Fruit fly (Drosophila melanogaster) whole organism, embryonic: ENCODE data around the gene CG13842.
A peak's percentile ranks its signal among the peaks of the same experiment; 100 is the strongest.

ENCODE experiments used
- Atf-2 ChIP-seq: fragments of 200-800 bp; sonication (Bioruptor generic); optimal IDR thresholded peaks from 2 replicates; lab custom pipeline; 2016; ENCODE audit warnings: missing biosample characterization, missing genetic modification characterization
- B-H2 ChIP-seq: fragments of 200-800 bp; sonication (Bioruptor generic); optimal IDR thresholded peaks from 2 replicates; lab custom pipeline; 2018; ENCODE audit warnings: missing biosample characterization, mild to moderate bottlenecking, missing genetic modification characterization
- BtbVII ChIP-seq: fragments of 200-800 bp; sonication (Bioruptor generic); optimal IDR thresholded peaks from 3 replicates; lab custom pipeline; 2017; ENCODE audit warnings: missing biosample characterization, mild to moderate bottlenecking, missing genetic modification characterization
- CG10654 ChIP-seq: fragments of 200-800 bp; sonication (Bioruptor generic); optimal IDR thresholded peaks from 2 replicates; lab custom pipeline; 2016; ENCODE audit warnings: missing biosample characterization, missing genetic modification characterization
- CG10979 ChIP-seq: fragments of 200-800 bp; sonication (Bioruptor generic); optimal IDR thresholded peaks from 2 replicates; lab custom pipeline; 2018; ENCODE audit warnings: missing biosample characterization, mild to moderate bottlenecking, missing genetic modification characterization, moderate library complexity
- CG13287 ChIP-seq: fragments of 200-800 bp; sonication (Bioruptor generic); IDR thresholded peaks from 2 replicates; pipeline ENCODE4 v1.3.6; 2022; ENCODE audit warnings: missing biosample characterization, missing genetic modification characterization; ENCODE audit not compliant: partially characterized antibody
- CG13296 ChIP-seq: fragments of 200-800 bp; sonication (Bioruptor generic); optimal IDR thresholded peaks from 3 replicates; lab custom pipeline; 2018; ENCODE audit warnings: missing biosample characterization, mild to moderate bottlenecking, missing genetic modification characterization
- CG1529 ChIP-seq: fragments of 200-800 bp; sonication (Bioruptor generic); optimal IDR thresholded peaks from 3 replicates; lab custom pipeline; 2018; ENCODE audit warnings: missing biosample characterization, missing genetic modification characterization
- CG31388 ChIP-seq: fragments of 200-800 bp; sonication (Bioruptor generic); optimal IDR thresholded peaks from 2 replicates; lab custom pipeline; 2016; ENCODE audit warnings: missing biosample characterization, missing genetic modification characterization
- CG4617 ChIP-seq: fragments of 200-800 bp; sonication (Bioruptor generic); optimal IDR thresholded peaks from 3 replicates; lab custom pipeline; 2016; ENCODE audit warnings: missing biosample characterization, missing genetic modification characterization, borderline replicate concordance
- CG8281 ChIP-seq: fragments of 200-800 bp; sonication (Bioruptor generic); optimal IDR thresholded peaks from 2 replicates; lab custom pipeline; 2018; ENCODE audit warnings: missing biosample characterization, mild to moderate bottlenecking, missing genetic modification characterization, moderate library complexity
- CG9215 ChIP-seq: fragments of 200-800 bp; sonication (Bioruptor generic); IDR thresholded peaks from 2 replicates; pipeline ENCODE4 v1.3.6; 2022; ENCODE audit warnings: missing biosample characterization, missing genetic modification characterization
- CG9609 ChIP-seq: fragments of 200-800 bp; sonication (Bioruptor generic); optimal IDR thresholded peaks from 3 replicates; lab custom pipeline; 2016; ENCODE audit warnings: missing biosample characterization, missing genetic modification characterization
- CG9817 ChIP-seq: fragments of 200-800 bp; sonication (Bioruptor generic); optimal IDR thresholded peaks from 2 replicates; lab custom pipeline; 2018; ENCODE audit warnings: missing biosample characterization, mild to moderate bottlenecking, missing genetic modification characterization, moderate library complexity
- CHES-1-like ChIP-seq: fragments of 200-800 bp; sonication (Bioruptor generic); optimal IDR thresholded peaks from 2 replicates; lab custom pipeline; 2016; ENCODE audit warnings: missing biosample characterization, missing genetic modification characterization
- D19A ChIP-seq: fragments of 200-800 bp; optimal IDR thresholded peaks from 3 replicates; lab custom pipeline; 2019; ENCODE audit warnings: missing biosample characterization, mild to moderate bottlenecking, missing genetic modification characterization, moderate library complexity
- Deaf1 ChIP-seq: fragments of 200-800 bp; optimal IDR thresholded peaks from 3 replicates; lab custom pipeline; 2019; ENCODE audit warnings: missing biosample characterization, mild to moderate bottlenecking, missing genetic modification characterization, moderate library complexity
- Dref ChIP-seq: fragments of 200-800 bp; sonication (Bioruptor generic); IDR thresholded peaks from 2 replicates; pipeline ENCODE4 v1.3.6; 2022; ENCODE audit warnings: missing biosample characterization, missing genetic modification characterization
- Fer2 ChIP-seq: fragments of 200-800 bp; sonication (Bioruptor generic); optimal IDR thresholded peaks from 2 replicates; lab custom pipeline; 2018; ENCODE audit warnings: missing biosample characterization, mild to moderate bottlenecking, missing genetic modification characterization, moderate library complexity
- Gug ChIP-seq: fragments of 200-800 bp; sonication (Bioruptor generic); IDR thresholded peaks from 4 replicates; pipeline ENCODE4 v1.3.6; 2022; ENCODE audit warnings: missing biosample characterization, missing genetic modification characterization
- Hand ChIP-seq: fragments of 200-800 bp; sonication (Bioruptor generic); optimal IDR thresholded peaks from 2 replicates; lab custom pipeline; 2017; ENCODE audit warnings: mild to moderate bottlenecking, missing biosample characterization, missing genetic modification reagents, missing genetic modification characterization
- Lim3 ChIP-seq: fragments of 200-800 bp; sonication (Bioruptor generic); IDR thresholded peaks from 2 replicates; pipeline ENCODE4 v1.3.6; 2022; ENCODE audit warnings: missing biosample characterization, missing genetic modification characterization
- Mrtf ChIP-seq: fragments of 200-800 bp; sonication (Bioruptor generic); IDR thresholded peaks from 3 replicates; pipeline ENCODE4 v1.3.6; 2022; ENCODE audit warnings: missing biosample characterization, missing genetic modification characterization
- Nf-YC ChIP-seq: fragments of 200-800 bp; optimal IDR thresholded peaks from 3 replicates; lab custom pipeline; 2019; ENCODE audit warnings: missing biosample characterization, mild to moderate bottlenecking, missing genetic modification characterization, moderate library complexity
- Poxn ChIP-seq: fragments of 200-800 bp; sonication (Bioruptor generic); IDR thresholded peaks from 2 replicates; pipeline ENCODE4 v1.3.6; 2022; ENCODE audit warnings: missing biosample characterization, missing genetic modification characterization
- Spps ChIP-seq: fragments of 200-800 bp; sonication (Bioruptor generic); optimal IDR thresholded peaks from 2 replicates; lab custom pipeline; 2018; ENCODE audit warnings: missing biosample characterization, mild to moderate bottlenecking, missing genetic modification characterization
- TFAM ChIP-seq: fragments of 200-800 bp; sonication (Bioruptor generic); optimal IDR thresholded peaks from 2 replicates; lab custom pipeline; 2017; ENCODE audit warnings: missing biosample characterization, missing genetic modification characterization, inconsistent platforms
- Xbp1 ChIP-seq: fragments of 200-800 bp; sonication (Bioruptor generic); optimal IDR thresholded peaks from 3 replicates; lab custom pipeline; 2016; ENCODE audit warnings: missing biosample characterization, mild to moderate bottlenecking, missing genetic modification characterization
- ap ChIP-seq: fragments of 200-800 bp; sonication (Bioruptor generic); IDR thresholded peaks from 2 replicates; pipeline ENCODE4 v1.3.6; 2022; ENCODE audit warnings: missing biosample characterization, missing genetic modification characterization
- bowl ChIP-seq: fragments of 200-800 bp; sonication (Bioruptor generic); IDR thresholded peaks from 2 replicates; pipeline ENCODE4 v1.3.6; 2022; ENCODE audit warnings: missing biosample characterization, missing genetic modification characterization
- cad ChIP-seq: fragments of >200 bp; optimal IDR thresholded peaks from 2 replicates; lab custom pipeline; 2017; ENCODE audit warnings: missing biosample characterization, missing genetic modification characterization
- cas ChIP-seq: fragments of 200-800 bp; sonication (Bioruptor generic); IDR thresholded peaks from 2 replicates; pipeline ENCODE4 v1.3.6; 2022; ENCODE audit warnings: missing biosample characterization, missing genetic modification characterization
- crol ChIP-seq: fragments of 200-800 bp; sonication (Bioruptor generic); IDR thresholded peaks from 2 replicates; pipeline ENCODE4 v1.3.6; 2022; ENCODE audit warnings: missing biosample characterization, missing genetic modification characterization
- dpn ChIP-seq, 2 experiments: fragments of 200-800 bp; sonication (Bioruptor generic); optimal IDR thresholded peaks; 3 replicates each; lab custom pipeline; 2016; ENCODE audit warnings: missing biosample characterization in 2 of 2, missing genetic modification characterization in 2 of 2
- dysf ChIP-seq: fragments of 200-800 bp; sonication (Bioruptor generic); IDR thresholded peaks from 3 replicates; pipeline ENCODE4 v1.3.6; 2022; ENCODE audit warnings: missing biosample characterization, missing genetic modification characterization
- exex ChIP-seq: fragments of 200-800 bp; sonication (Bioruptor generic); optimal IDR thresholded peaks from 4 replicates; lab custom pipeline; 2018; ENCODE audit warnings: missing biosample characterization, mild to moderate bottlenecking, missing genetic modification characterization, moderate library complexity
- eyg ChIP-seq: fragments of 200-800 bp; sonication (Bioruptor generic); optimal IDR thresholded peaks from 3 replicates; lab custom pipeline; 2016; ENCODE audit warnings: missing biosample characterization, missing genetic modification characterization
- hkb ChIP-seq, 2 experiments: fragments of 200-800 bp in 1 of 2; fragments of >200 bp in 1 of 2; sonication (Bioruptor generic) in 1 of 2; IDR thresholded peaks in 1 of 2; optimal IDR thresholded peaks in 1 of 2; 2 replicates each; pipeline versions ENCODE4 v1.3.6 to Lab custom; 2017 to 2022; ENCODE audit warnings: missing biosample characterization in 1 of 2, missing genetic modification characterization in 1 of 2
- insv ChIP-seq, 2 experiments: fragments of 200-800 bp; sonication (Bioruptor generic); optimal IDR thresholded peaks; 3 replicates each; lab custom pipeline; 2016 to 2018; ENCODE audit warnings: missing biosample characterization in 2 of 2, missing genetic modification characterization in 2 of 2
- jigr1 ChIP-seq: fragments of 200-800 bp; sonication (Bioruptor generic); IDR thresholded peaks from 3 replicates; pipeline ENCODE4 v1.3.6; 2022; ENCODE audit warnings: missing biosample characterization, missing genetic modification characterization
- maf-S ChIP-seq: fragments of 200-800 bp; sonication (Bioruptor generic); optimal IDR thresholded peaks from 2 replicates; lab custom pipeline; 2016; ENCODE audit warnings: missing biosample characterization, missing genetic modification characterization
- mirr ChIP-seq: fragments of 200-800 bp; sonication (Bioruptor generic); optimal IDR thresholded peaks from 3 replicates; lab custom pipeline; 2018; ENCODE audit warnings: missing biosample characterization, mild to moderate bottlenecking, missing genetic modification characterization
- phol ChIP-seq: fragments of 200-800 bp; sonication (Bioruptor generic); optimal IDR thresholded peaks from 3 replicates; lab custom pipeline; 2018; ENCODE audit warnings: missing biosample characterization, mild to moderate bottlenecking, missing genetic modification characterization, moderate library complexity
- pita ChIP-seq: fragments of 200-800 bp; sonication (Bioruptor generic); optimal IDR thresholded peaks from 2 replicates; lab custom pipeline; 2017; ENCODE audit warnings: missing biosample characterization, mild to moderate bottlenecking, missing genetic modification characterization
- repo ChIP-seq: fragments of 200-800 bp; sonication (Bioruptor generic); optimal IDR thresholded peaks from 2 replicates; lab custom pipeline; 2016; ENCODE audit warnings: missing biosample characterization, missing genetic modification characterization
- rib ChIP-seq: fragments of 200-800 bp; sonication (Bioruptor generic); IDR thresholded peaks from 2 replicates; pipeline ENCODE4 v1.3.6; 2022; ENCODE audit warnings: missing biosample characterization, missing genetic modification characterization
- sens-2 ChIP-seq: fragments of 200-800 bp; sonication (Bioruptor generic); IDR thresholded peaks from 2 replicates; pipeline ENCODE4 v1.3.6; 2022; ENCODE audit warnings: missing biosample characterization, missing genetic modification characterization
- sna ChIP-seq: fragments of 200-800 bp; sonication (Bioruptor generic); IDR thresholded peaks from 2 replicates; pipeline ENCODE4 v1.3.6; 2022; ENCODE audit warnings: missing biosample characterization, missing genetic modification characterization; ENCODE audit not compliant: partially characterized antibody
- tio ChIP-seq: fragments of 200-800 bp; sonication (Bioruptor generic); optimal IDR thresholded peaks from 2 replicates; lab custom pipeline; 2017; ENCODE audit warnings: missing biosample characterization, missing genetic modification characterization, inconsistent platforms
- tll ChIP-seq, 2 experiments: fragments of 200-800 bp in 1 of 2; fragments of >200 bp in 1 of 2; sonication (Bioruptor generic) in 1 of 2; optimal IDR thresholded peaks; 2 replicates each; lab custom pipeline; 2017 to 2019; ENCODE audit warnings: missing biosample characterization in 2 of 2, missing genetic modification characterization in 2 of 2, mild to moderate bottlenecking in 1 of 2, moderate library complexity in 1 of 2
- zfh2 ChIP-seq: fragments of 200-800 bp; sonication (Bioruptor generic); optimal IDR thresholded peaks from 2 replicates; lab custom pipeline; 2016; ENCODE audit warnings: missing biosample characterization, missing genetic modification characterization

The CG13842 gene

dm6 chr3R:22673528-22673959 is 33.5 kb downstream of the CG13842 start (continued):
- TF ChIP-seq CG31388 (no peak), Dref (GFP tag; lab: Robert Waterston, UW) (no peak), Mrtf (GFP tag; lab: Robert Waterston, UW) (no peak), jigr1 (GFP tag; lab: Robert Waterston, UW) (no peak), bowl (GFP tag; lab: Robert Waterston, UW) (no peak), TFAM (GFP tag; lab: Kevin White, UChicago) (no peak), CHES-1-like (peak; percentile 71), sens-2 (GFP tag; lab: Robert Waterston, UW) (peak; percentile 58; the same call in 1 of the 2 replicates), exex (tag; lab: Kevin White, UChicago) (peak; percentile 94), sna (GFP tag; lab: Robert Waterston, UW) (no peak), CG13287 (no peak), tio (GFP tag; lab: Kevin White, UChicago) (peak; percentile 85), Gug (GFP tag; lab: Robert Waterston, UW) (peak; percentile 44; the same call in 2 of the 4 replicates), repo (GFP tag; lab: Kevin White, UChicago) (peak; percentile 55), maf-S (GFP tag; lab: Kevin White, UChicago) (peak; percentile 54), Hand (no peak), CG8281 (peak; percentile 30), phol (tag; lab: Kevin White, UChicago) (peak; percentile 85), eyg (GFP tag; lab: Kevin White, UChicago) (no peak), Atf-2 (GFP tag; lab: Kevin White, UChicago) (peak; percentile 77), B-H2 (no peak), crol (GFP tag; lab: Robert Waterston, UW) (no peak), CG9609 (GFP tag; lab: Kevin White, UChicago) (peak; percentile 65), CG9817 (tag; lab: Kevin White, UChicago) (peak; percentile 27), dpn (GFP tag; optimal IDR thresholded peaks at IDR 0.05; lab: Kevin White, UChicago) (peak; percentile 64 to 72), CG9215 (GFP tag; lab: Robert Waterston, UW) (peak; percentile 37; the same call in 1 of the 2 replicates), zfh2 (no peak), CG10979 (tag; lab: Kevin White, UChicago) (peak; percentile 92), CG4617 (GFP tag; lab: Kevin White, UChicago) (peak; percentile 7), cad (GFP tag; lab: Kevin White, UChicago) (no peak), dysf (GFP tag; lab: Robert Waterston, UW) (peak; percentile 55; the same call in 2 of the 3 replicates), CG10654 (GFP tag; lab: Kevin White, UChicago) (peak; percentile 53), ap (GFP tag; lab: Robert Waterston, UW) (no peak), pita (GFP tag; lab: Kevin White, UChicago) (no peak), hkb (optimal IDR thresholded peaks at IDR 0.05; lab: Kevin White, UChicago) (no peak), hkb (GFP tag; IDR thresholded peaks at IDR 0.05; lab: Robert Waterston, UW) (peak; percentile 42; the same call in 1 of the 2 replicates), Spps (tag; lab: Kevin White, UChicago) (peak; percentile 65), Xbp1 (GFP tag; lab: Kevin White, UChicago) (peak; percentile 53), tll (GFP tag; optimal IDR thresholded peaks at IDR 0.05; lab: Kevin White, UChicago) (peak in 1 of 2 experiments; percentile 96), mirr (GFP tag; lab: Kevin White, UChicago) (no peak), cas (no peak), Deaf1 (tag; lab: Kevin White, UChicago) (peak; percentile 20), Fer2 (tag; lab: Kevin White, UChicago) (no peak), CG1529 (GFP tag; lab: Kevin White, UChicago) (peak; percentile 72), BtbVII (peak; percentile 44), Poxn (GFP tag; lab: Robert Waterston, UW) (no peak), Lim3 (no peak), rib (GFP tag; lab: Robert Waterston, UW) (0 out of 2 replicates have a peak, but pooled peaks have one; percentile 11), insv (GFP tag; optimal IDR thresholded peaks at IDR 0.05; lab: Kevin White, UChicago) (no peak), Nf-YC (no peak), D19A (tag; lab: Kevin White, UChicago) (peak; percentile 74), CG13296 (GFP tag; lab: Kevin White, UChicago) (peak; percentile 27)
